Worm (Caenorhabditis elegans): ENCODE measurements around the gene Y56A3A.7.

DNA sequence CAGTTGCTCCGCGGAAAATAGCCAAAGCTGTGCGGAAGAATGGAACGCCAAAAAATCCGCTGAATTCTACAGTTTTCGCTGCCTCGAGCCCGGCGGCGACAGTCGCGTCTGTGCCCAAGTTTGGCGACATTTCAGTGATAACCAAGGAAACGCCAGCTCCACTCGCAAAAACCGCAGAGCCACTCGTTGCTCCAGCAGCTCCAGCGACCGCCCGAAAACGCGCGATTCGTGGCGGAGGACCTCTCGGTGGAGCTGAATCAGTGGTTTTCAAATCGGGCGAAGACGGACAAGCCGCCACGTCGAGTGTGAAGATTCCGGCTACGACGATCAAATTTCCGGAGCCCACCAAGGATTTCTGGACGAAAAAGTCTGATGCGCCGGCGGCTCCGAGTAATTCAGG lies 30.6 kb downstream of the Y56A3A.7 start:
- no peak for TF ChIP-seq pqm-1 (tag; optimal IDR thresholded peaks at IDR 0.05)
- TF ChIP-seq elt-3 (tag; optimal IDR thresholded peaks at IDR 0.05), result no peak
- no peak for TF ChIP-seq ZK546.5 (tag; optimal IDR thresholded peaks at IDR 0.05)
